Fruit fly (Drosophila melanogaster) whole organism: ENCODE results near the gene fz.

Experiments
- CG8478 ChIP-seq: fragments of >200 bp; optimal IDR thresholded peaks from 2 replicates; lab custom pipeline; 2018; ENCODE audit warnings: inconsistent platforms
- Dll ChIP-seq: fragments of >200 bp; optimal IDR thresholded peaks from 2 replicates; lab custom pipeline; 2017
- EcR ChIP-seq, 2 experiments: fragments of >200 bp; optimal IDR thresholded peaks; 2 replicates each; lab custom pipeline; 2017; ENCODE audit warnings: missing biosample characterization in 2 of 2, missing genetic modification characterization in 2 of 2, missing genetic modification reagents in 2 of 2
- pan ChIP-seq: fragments of >200 bp; optimal IDR thresholded peaks from 2 replicates; lab custom pipeline; 2017
- psq ChIP-seq: fragments of >200 bp; optimal IDR thresholded peaks from 2 replicates; lab custom pipeline; 2017
- usp ChIP-seq: fragments of >200 bp; optimal IDR thresholded peaks from 2 replicates; lab custom pipeline; 2017; ENCODE audit warnings: missing biosample characterization, missing genetic modification characterization, mixed read lengths

DNA sequence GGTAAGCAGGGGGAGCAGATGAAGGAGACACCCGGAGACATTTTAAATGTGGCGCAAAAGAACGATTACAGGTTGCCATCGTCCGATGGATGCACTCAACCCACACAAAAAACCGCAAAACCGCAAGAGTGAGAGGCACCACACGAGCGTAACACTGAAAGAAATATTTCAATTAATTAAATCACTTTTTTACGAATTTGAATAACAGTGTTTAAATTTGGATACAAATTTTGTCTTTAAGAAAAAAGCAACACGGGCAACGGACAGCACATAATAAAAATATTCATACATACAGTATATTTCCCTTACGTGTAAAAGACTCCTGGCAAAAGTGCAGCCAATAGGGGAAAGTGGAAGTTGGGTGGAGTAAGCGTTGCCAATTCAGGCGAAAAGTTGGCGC is 115.1 kb downstream of the fz start:
- TF ChIP-seq psq (lab: Kevin White, UChicago) = no peak
- TF ChIP-seq pan (lab: Kevin White, UChicago) = no peak
- TF ChIP-seq Dll (lab: Kevin White, UChicago) = no peak
- TF ChIP-seq CG8478 (lab: Kevin White, UChicago) = no peak
- TF ChIP-seq EcR (GFP tag; optimal IDR thresholded peaks at IDR 0.05; lab: Kevin White, UChicago) = no peak
- TF ChIP-seq usp (GFP tag; lab: Kevin White, UChicago) = no peak
